ENCODE assay signal across 4 worm cellular contexts in genomic region chrIII:13452824-13453223, ce11.
A peak's percentile ranks its signal among the peaks of the same experiment; 100 is the strongest.
TF ChIP-seq lines count a peak whose summit lies in the region.

No protein-coding gene starts in this region.

TF ChIP-seq in whole organism, L2 larva, 48 proteins besides CTCF, POLR2A, EP300 and RAD21:
- TF ChIP-seq sem-4 (tag; optimal IDR thresholded peaks at IDR 0.05; lab: Kevin White, UChicago) (no peak), fos-1 (tag; optimal IDR thresholded peaks at IDR 0.05; lab: Kevin White, UChicago) (peak; percentile 31), peb-1 (tag; optimal IDR thresholded peaks at IDR 0.05; lab: Kevin White, UChicago) (no peak), ama-1 (optimal IDR thresholded peaks at IDR 0.05; lab: Kevin White, UChicago) (no peak), zag-1 (tag; optimal IDR thresholded peaks at IDR 0.05; lab: Kevin White, UChicago) (no peak)

TF ChIP-seq in whole organism, L3 larva, 47 proteins besides CTCF, POLR2A, EP300 and RAD21:
- TF ChIP-seq nhr-25 (tag; optimal IDR thresholded peaks at IDR 0.05; lab: Kevin White, UChicago) (no peak), lin-15B (tag; optimal IDR thresholded peaks at IDR 0.05; lab: Kevin White, UChicago) (no peak), elt-2 (tag; optimal IDR thresholded peaks at IDR 0.05; lab: Kevin White, UChicago) (peak; percentile 62), sea-2 (GFP tag; optimal IDR thresholded peaks at IDR 0.05; lab: Kevin White, UChicago) (no peak), egl-27 (tag; optimal IDR thresholded peaks at IDR 0.05; lab: Kevin White, UChicago) (no peak), nhr-76 (tag; optimal IDR thresholded peaks at IDR 0.05; lab: Kevin White, UChicago) (no peak), ztf-4 (tag; optimal IDR thresholded peaks at IDR 0.05; lab: Kevin White, UChicago) (no peak)
TF ChIP-seq in whole organism, L3 larva: peak in this region for 1.

TF ChIP-seq in whole organism, L4 larva, 104 proteins besides CTCF, POLR2A, EP300 and RAD21:
- TF ChIP-seq dmd-6 (GFP tag; IDR thresholded peaks at IDR 0.05; lab: Robert Waterston, UW) (peak; percentile 44; the same call in 1 of the 2 replicates), mep-1 (tag; optimal IDR thresholded peaks at IDR 0.05; lab: Kevin White, UChicago) (no peak), nhr-28 (tag; optimal IDR thresholded peaks at IDR 0.05; lab: Kevin White, UChicago) (no peak), pqm-1 (tag; optimal IDR thresholded peaks at IDR 0.05; lab: Kevin White, UChicago) (peak; percentile 53), saeg-2 (GFP tag; IDR thresholded peaks at IDR 0.05; lab: Robert Waterston, UW) (no peak)

TF ChIP-seq in whole organism, young adult, 124 proteins besides CTCF, POLR2A, EP300 and RAD21:
- TF ChIP-seq somi-1 (GFP tag; optimal IDR thresholded peaks at IDR 0.05; lab: Kevin White, UChicago) (no peak), nhr-80 (tag; optimal IDR thresholded peaks at IDR 0.05; lab: Kevin White, UChicago) (peak; percentile 47)
